Fruit fly (Drosophila melanogaster) S2 (cell line): Measurements from ENCODE around the gene CG14014.

ENCODE experiments used
- CG8478 ChIP-seq: fragments of >200 bp; optimal IDR thresholded peaks from 2 replicates; lab custom pipeline; 2018
- CTCF ChIP-seq, 2 experiments: fragments of >200 bp; optimal IDR thresholded peaks; 2 replicates each; lab custom pipeline; 2018

The CG14014 gene

dm6 chr2L:5507082-5507481 lies 43.6 kb downstream of the CG14014 start:
- TF ChIP-seq CTCF (optimal IDR thresholded peaks at IDR 0.05; lab: Kevin White, UChicago) (no peak), CG8478 (lab: Kevin White, UChicago) (no peak)

- TF ChIP-seq CTCF (optimal IDR thresholded peaks at IDR 0.05; lab: Kevin White, UChicago), result no peak
- no peak for TF ChIP-seq CG8478 (lab: Kevin White, UChicago)
Observed at dm6 chr2L:5505130-5505529, 45.5 kb downstream of the CG14014 start.

dm6 chr2L:5502868-5503267 lies 47.8 kb downstream of the CG14014 start:
- TF ChIP-seq CTCF (optimal IDR thresholded peaks at IDR 0.05; lab: Kevin White, UChicago), result no peak
- no peak for TF ChIP-seq CG8478 (lab: Kevin White, UChicago)

- TF ChIP-seq CTCF (optimal IDR thresholded peaks at IDR 0.05; lab: Kevin White, UChicago) (no peak), CG8478 (lab: Kevin White, UChicago) (no peak)
Observed at dm6 chr2L:5501335-5501734, 49.3 kb downstream of the CG14014 start.
